Worm (Caenorhabditis elegans) whole organism, L4/young adult: Measurements from ENCODE around the gene faah-1.

Experiments
- W03F9.2 ChIP-seq: fragments of 150-350 bp; optimal IDR thresholded peaks from 2 replicates; lab custom pipeline; 2014; ENCODE audit warnings: missing biosample characterization, missing genetic modification characterization
- him-1 ChIP-seq: sonication (generic microtip); optimal IDR thresholded peaks from 2 replicates; lab custom pipeline; 2016; ENCODE audit warnings: missing genotype, missing genetic modification reagents, missing genetic modification characterization, missing compliant biosample characterization

DNA sequence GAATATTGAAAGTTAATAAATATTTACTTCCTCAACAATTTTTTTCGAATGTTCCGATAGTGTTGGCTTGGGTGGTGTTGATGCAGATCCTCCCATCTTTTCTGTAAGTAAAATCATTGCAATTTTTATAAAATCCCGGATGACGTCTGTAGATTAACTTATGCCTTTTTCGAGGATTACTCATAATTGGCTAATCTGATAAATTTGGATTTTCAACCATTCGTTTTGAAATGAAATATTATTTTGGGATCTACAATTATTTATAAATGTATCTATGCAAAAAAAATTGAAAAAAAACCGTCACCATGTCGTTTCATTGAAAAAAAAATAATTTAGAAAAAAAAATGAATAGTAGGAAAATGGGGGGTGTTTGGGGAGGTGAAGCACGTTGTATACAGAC, 41.9 kb downstream of the faah-1 start, which contains the start of gene glrx-22:
- TF ChIP-seq W03F9.2 (tag; lab: Kevin White, UChicago) = no peak
- TF ChIP-seq him-1 (tag; lab: Kevin White, UChicago) = no peak
